Fruit fly (Drosophila melanogaster): Measurements from ENCODE around the gene EMC2B.

- TF ChIP-seq EcR (GFP tag; optimal IDR thresholded peaks at IDR 0.05), result no peak
- no peak for TF ChIP-seq rn (GFP tag; IDR thresholded peaks at IDR 0.05)
- no peak for TF ChIP-seq CG17806 (tag; optimal IDR thresholded peaks at IDR 0.05)
- TF ChIP-seq CG8301 (tag; optimal IDR thresholded peaks at IDR 0.05), result no peak
Observed at dm6 chr3R:16972575-16972974, 19.1 kb downstream of the EMC2B start.

All from whole organism, pupa.